Worm (Caenorhabditis elegans): ENCODE results near the gene C42C1.9.
A peak's percentile ranks its signal among the peaks of the same experiment; 100 is the strongest.

The C42C1.9 gene

DNA sequence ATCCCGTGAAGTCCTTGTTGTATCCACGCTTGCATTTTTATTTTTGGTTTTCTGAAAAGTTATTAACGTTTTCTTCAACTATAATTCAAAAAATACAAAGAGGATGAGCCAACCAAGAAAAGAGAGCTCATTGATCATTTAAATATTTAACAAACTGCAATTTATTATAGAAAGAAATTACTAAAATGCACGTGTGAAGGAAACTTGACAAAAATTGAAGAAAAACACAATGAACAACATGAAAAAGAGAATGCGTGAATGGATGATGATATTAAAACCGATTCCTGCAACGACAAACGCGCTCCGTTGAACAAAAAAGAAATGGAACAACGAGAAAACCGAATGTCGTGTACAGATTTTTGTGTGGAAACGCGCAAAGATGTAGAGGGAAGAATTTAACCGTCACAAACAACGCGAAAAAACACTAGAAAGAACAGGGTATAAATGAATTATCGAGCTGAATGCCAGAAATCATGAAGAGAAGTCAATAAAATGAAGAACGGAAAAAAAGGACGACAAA is 41.7 kb downstream of the C42C1.9 start, which contains the start of gene ufd-1:
TSS of gene ufd-1 (minus strand) at position 51 of the 520 bp plus-strand sequence.
- TF ChIP-seq elt-3 (tag; optimal IDR thresholded peaks at IDR 0.05) (no peak), mep-1 (tag; optimal IDR thresholded peaks at IDR 0.05) (peak; percentile 8), sptf-1 (tag; optimal IDR thresholded peaks at IDR 0.05) (no peak), bed-3 (GFP tag; optimal IDR thresholded peaks at IDR 0.05) (no peak), ztf-11 (tag; optimal IDR thresholded peaks at IDR 0.05) (no peak), mls-2 (tag; optimal IDR thresholded peaks at IDR 0.05) (no peak), pha-4 (tag; optimal IDR thresholded peaks at IDR 0.05) (no peak)

DNA sequence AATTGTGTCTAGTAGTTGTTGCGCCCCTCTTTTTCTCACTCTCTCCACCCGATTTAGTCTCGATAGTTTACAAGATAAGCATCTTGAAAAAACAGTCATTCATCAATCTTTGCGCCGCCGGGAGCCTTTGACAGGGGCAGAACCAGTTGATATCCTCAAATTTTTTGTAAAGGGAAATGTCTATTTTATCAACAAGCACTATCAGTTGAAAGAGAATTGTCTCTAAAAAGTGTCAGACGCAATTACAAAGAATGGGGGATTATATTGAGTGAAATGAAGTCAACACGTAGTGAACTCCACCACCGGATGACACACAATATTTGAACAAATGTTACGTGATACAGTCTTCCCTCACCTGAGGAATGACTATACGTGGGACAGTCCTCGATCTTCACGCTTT is 44.9 kb downstream of the C42C1.9 start:
- TF ChIP-seq hlh-1 (tag; optimal IDR thresholded peaks at IDR 0.05): no peak
- no peak for TF ChIP-seq ztf-11 (tag; optimal IDR thresholded peaks at IDR 0.05)
- no peak for TF ChIP-seq ces-1 (GFP tag; optimal IDR thresholded peaks at IDR 0.05)
- no peak for TF ChIP-seq ceh-83 (GFP tag; optimal IDR thresholded peaks at IDR 0.05)
- no peak for TF ChIP-seq lin-13 (tag; optimal IDR thresholded peaks at IDR 0.05)
- no peak for TF ChIP-seq mep-1 (tag; optimal IDR thresholded peaks at IDR 0.05)
- TF ChIP-seq nhr-12 (tag; optimal IDR thresholded peaks at IDR 0.05): no peak
- TF ChIP-seq elt-3 (tag; optimal IDR thresholded peaks at IDR 0.05): no peak
- no peak for TF ChIP-seq pha-4 (tag; optimal IDR thresholded peaks at IDR 0.05)
- no peak for TF ChIP-seq cnd-1 (tag; optimal IDR thresholded peaks at IDR 0.05)
- no peak for TF ChIP-seq drap-1 (GFP tag; optimal IDR thresholded peaks at IDR 0.05)
- no peak for TF ChIP-seq nhr-2 (tag; optimal IDR thresholded peaks at IDR 0.05)
- no peak for TF ChIP-seq unc-120 (tag; optimal IDR thresholded peaks at IDR 0.05; ENCODE audit: poor library complexity, severe bottlenecking)
- no peak for TF ChIP-seq unc-62 (GFP tag; optimal IDR thresholded peaks at IDR 0.05)

DNA sequence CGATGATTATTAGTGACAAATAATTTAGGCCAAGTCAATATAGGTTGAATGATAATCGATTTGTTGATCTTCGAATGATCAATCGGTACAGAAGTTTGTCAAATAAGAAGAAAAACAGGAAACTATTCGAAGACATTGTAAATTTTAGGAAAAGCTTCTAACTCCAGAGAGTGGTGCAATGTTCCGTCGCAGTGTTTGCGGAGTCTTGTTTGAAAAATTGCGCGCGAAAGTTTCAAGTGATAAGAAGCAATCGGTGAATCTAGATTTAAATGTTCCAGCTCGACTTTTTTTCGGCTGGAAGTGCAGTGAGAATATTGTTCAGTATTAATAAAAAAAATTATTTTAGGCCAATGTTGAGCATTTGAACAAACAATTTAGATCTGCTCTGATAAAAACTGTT is 45.5 kb downstream of the C42C1.9 start:
- no peak for TF ChIP-seq unc-62 (GFP tag; optimal IDR thresholded peaks at IDR 0.05)
- TF ChIP-seq snpc-4 (tag; optimal IDR thresholded peaks at IDR 0.05): no peak
- TF ChIP-seq elt-3 (tag; optimal IDR thresholded peaks at IDR 0.05): no peak
- no peak for TF ChIP-seq M03D4.4 (tag; optimal IDR thresholded peaks at IDR 0.05)
- TF ChIP-seq ceh-39 (tag; optimal IDR thresholded peaks at IDR 0.05): no peak
- no peak for TF ChIP-seq unc-39 (tag; optimal IDR thresholded peaks at IDR 0.05)
- TF ChIP-seq tbx-8 (GFP tag; optimal IDR thresholded peaks at IDR 0.05): no peak
- no peak for TF ChIP-seq nhr-76 (tag; optimal IDR thresholded peaks at IDR 0.05)
- no peak for TF ChIP-seq lin-32 (GFP tag; optimal IDR thresholded peaks at IDR 0.05)
- TF ChIP-seq sem-2 (GFP tag; optimal IDR thresholded peaks at IDR 0.05): no peak
- TF ChIP-seq hlh-1 (tag; optimal IDR thresholded peaks at IDR 0.05): no peak
- no peak for TF ChIP-seq ztf-11 (tag; optimal IDR thresholded peaks at IDR 0.05)
- TF ChIP-seq mls-2 (tag; optimal IDR thresholded peaks at IDR 0.05): no peak
- TF ChIP-seq nhr-237 (tag; optimal IDR thresholded peaks at IDR 0.05): no peak
- no peak for TF ChIP-seq sptf-1 (tag; optimal IDR thresholded peaks at IDR 0.05)

DNA sequence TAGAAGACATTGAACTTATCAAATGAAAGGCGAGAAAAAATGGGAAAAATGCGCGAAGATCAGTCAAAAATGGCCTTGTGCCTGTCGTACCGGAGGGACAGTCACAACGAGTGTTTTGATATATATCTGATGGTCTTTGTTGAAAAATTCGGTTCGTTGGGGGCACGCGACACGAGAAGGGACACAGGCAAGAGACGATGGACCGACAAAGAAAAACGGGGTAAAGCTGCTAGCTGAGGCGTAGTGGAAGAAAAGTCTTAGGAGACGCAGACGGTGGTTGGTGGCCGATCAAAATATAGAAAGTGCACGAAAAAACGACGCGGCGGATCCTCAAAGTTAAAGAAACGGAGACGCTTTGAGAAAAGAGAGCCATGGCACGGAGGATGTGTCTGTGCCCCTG is 46.0 kb downstream of the C42C1.9 start:
- no peak for TF ChIP-seq mab-5 (tag; optimal IDR thresholded peaks at IDR 0.05)
- no peak for TF ChIP-seq pha-4 (tag; optimal IDR thresholded peaks at IDR 0.05)
- TF ChIP-seq nhr-76 (tag; optimal IDR thresholded peaks at IDR 0.05): no peak

DNA sequence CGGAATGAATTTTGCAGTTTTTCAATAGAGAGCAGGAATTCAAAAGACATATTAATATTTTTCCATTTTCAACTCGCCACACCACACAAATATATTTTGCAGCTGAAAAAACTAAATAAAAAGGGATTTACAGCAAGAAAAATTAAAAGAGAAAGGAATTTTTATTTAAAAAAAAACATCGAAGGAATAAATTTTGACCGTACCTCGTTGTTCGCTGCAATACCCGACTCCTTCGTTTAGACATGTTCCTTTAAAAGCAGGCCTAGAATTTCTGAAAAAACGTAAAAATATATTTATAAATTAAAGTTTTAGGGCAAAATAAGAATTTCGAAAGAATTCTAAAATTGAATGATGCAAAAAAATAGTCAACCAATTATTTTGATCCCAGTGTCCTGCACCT is 46.5 kb downstream of the C42C1.9 start, which contains the start of gene F19B6.1:
TSS of gene F19B6.1 (minus strand) at position 278 of the 400 bp plus-strand sequence.
- no peak for TF ChIP-seq bed-3 (GFP tag; optimal IDR thresholded peaks at IDR 0.05)
- no peak for TF ChIP-seq snpc-4 (tag; optimal IDR thresholded peaks at IDR 0.05)
- TF ChIP-seq mls-2 (tag; optimal IDR thresholded peaks at IDR 0.05): no peak
- no peak for TF ChIP-seq blmp-1 (tag; optimal IDR thresholded peaks at IDR 0.05)
- TF ChIP-seq ces-1 (GFP tag; optimal IDR thresholded peaks at IDR 0.05): no peak
- TF ChIP-seq mep-1 (tag; optimal IDR thresholded peaks at IDR 0.05): no peak
- no peak for TF ChIP-seq drap-1 (GFP tag; optimal IDR thresholded peaks at IDR 0.05)
- no peak for TF ChIP-seq flh-1 (GFP tag; optimal IDR thresholded peaks at IDR 0.05)

DNA sequence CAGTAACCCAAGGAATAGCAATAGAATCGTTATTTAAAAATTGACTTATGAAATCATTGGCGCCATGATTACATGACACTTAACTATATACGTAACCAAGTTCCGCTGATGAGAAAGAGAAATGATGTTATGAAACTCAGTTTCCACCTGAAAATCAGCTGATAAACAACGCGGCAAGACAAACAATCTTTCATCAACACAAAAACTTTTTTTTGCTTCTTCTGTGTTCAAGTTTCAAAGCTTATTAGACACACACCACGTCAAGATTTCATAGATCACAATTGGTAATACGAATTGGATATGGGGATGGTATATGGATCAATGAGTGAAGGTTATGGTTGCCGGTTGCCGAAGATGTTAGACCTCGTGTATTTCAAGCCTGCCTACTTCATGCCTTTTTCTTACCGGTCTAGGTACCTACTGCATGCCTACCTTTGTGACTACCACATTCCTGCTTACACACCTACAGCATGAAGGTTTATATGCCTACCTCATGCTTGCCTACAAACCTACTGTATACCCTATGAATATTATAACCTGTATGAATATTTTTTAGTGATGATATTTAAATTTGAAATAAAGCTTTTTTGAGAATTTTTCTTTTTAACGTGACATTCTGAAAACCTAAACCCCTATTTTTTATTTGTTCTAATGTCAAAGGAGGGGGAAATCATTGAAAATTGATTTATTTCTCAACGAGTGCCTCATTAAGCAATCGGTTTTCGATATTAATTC is 47.8 kb downstream of the C42C1.9 start, which contains the start of the genes F19B6.10 and wht-5:
TSS of gene F19B6.10 (plus strand) at position 301 of the 735 bp plus-strand sequence.
TSS of gene wht-5 (plus strand) at position 685 of the 735 bp plus-strand sequence.
- TF ChIP-seq hlh-1 (tag; optimal IDR thresholded peaks at IDR 0.05): no peak
- TF ChIP-seq nhr-76 (tag; optimal IDR thresholded peaks at IDR 0.05): no peak
- TF ChIP-seq ztf-11 (tag; optimal IDR thresholded peaks at IDR 0.05): no peak
- no peak for TF ChIP-seq snpc-4 (tag; optimal IDR thresholded peaks at IDR 0.05)
- no peak for TF ChIP-seq drap-1 (GFP tag; optimal IDR thresholded peaks at IDR 0.05)
- no peak for TF ChIP-seq ceh-39 (tag; optimal IDR thresholded peaks at IDR 0.05)
- TF ChIP-seq unc-39 (tag; optimal IDR thresholded peaks at IDR 0.05): no peak
- TF ChIP-seq sem-2 (GFP tag; optimal IDR thresholded peaks at IDR 0.05): no peak
- TF ChIP-seq mab-5 (tag; optimal IDR thresholded peaks at IDR 0.05): no peak
